Fruit fly (Drosophila melanogaster): ENCODE results near the gene PIG-H.

dm6 chr3R:7991446-7991845 is 8.2 kb upstream of the PIG-H start:
- TF ChIP-seq h (optimal IDR thresholded peaks at IDR 0.05) (no peak), Sin3A (optimal IDR thresholded peaks at IDR 0.05) (no peak), psq (optimal IDR thresholded peaks at IDR 0.05) (no peak), Myc (optimal IDR thresholded peaks at IDR 0.05) (no peak), insv (optimal IDR thresholded peaks at IDR 0.05) (no peak), ttk (optimal IDR thresholded peaks at IDR 0.05) (no peak)
